Worm (Caenorhabditis elegans) whole organism, young adult: ENCODE measurements around the gene F16G10.14.

Source experiments
- B0019.2 ChIP-seq: fragments of 200-800 bp; sonication (Bioruptor generic); conservative IDR thresholded peaks from 2 replicates; pipeline ENCODE4 v1.3.6; 2022; ENCODE audit warnings: missing genetic modification reagents, missing genetic modification characterization, missing compliant biosample characterization
- C17E4.6 ChIP-seq: fragments of 200-800 bp; sonication (Bioruptor generic); IDR thresholded peaks from 2 replicates; pipeline ENCODE4 v1.3.6; 2022; ENCODE audit warnings: missing genetic modification reagents, missing genetic modification characterization, missing compliant biosample characterization
- F23B12.7 ChIP-seq: sonication (generic microtip); optimal IDR thresholded peaks from 2 replicates; lab custom pipeline; 2017; ENCODE audit warnings: missing genetic modification characterization, mild to moderate bottlenecking, missing compliant biosample characterization, antibody characterized with exemption, moderate library complexity; ENCODE audit not compliant: insufficient read depth
- K11D2.4 ChIP-seq: fragments of 200-800 bp; sonication (Bioruptor generic); IDR thresholded peaks from 2 replicates; pipeline ENCODE4 v1.3.6; 2022; ENCODE audit warnings: missing genetic modification reagents, missing genetic modification characterization, missing compliant biosample characterization
- Y53F4B.3 ChIP-seq: fragments of 200-800 bp; sonication (Bioruptor generic); IDR thresholded peaks from 2 replicates; pipeline ENCODE4 v1.3.6; 2022; ENCODE audit warnings: missing genetic modification reagents, missing genetic modification characterization, missing compliant biosample characterization
- Y95B8A.8 ChIP-seq: fragments of 200-800 bp; sonication (Bioruptor generic); IDR thresholded peaks from 2 replicates; pipeline ENCODE4 v1.3.6; 2022; ENCODE audit warnings: missing genetic modification reagents, missing genetic modification characterization, missing compliant biosample characterization
- ZK185.1 ChIP-seq: sonication (generic microtip); optimal IDR thresholded peaks from 2 replicates; lab custom pipeline; 2016; ENCODE audit warnings: mild to moderate bottlenecking, missing genetic modification characterization, missing compliant biosample characterization; ENCODE audit not compliant: poor library complexity, severe bottlenecking
- athp-1 ChIP-seq: sonication (generic microtip); optimal IDR thresholded peaks from 2 replicates; lab custom pipeline; 2017; ENCODE audit warnings: mild to moderate bottlenecking, missing genetic modification characterization, missing compliant biosample characterization
- attf-3 ChIP-seq: fragments of 200-800 bp; sonication (Bioruptor generic); conservative IDR thresholded peaks from 2 replicates; pipeline ENCODE4 v1.3.6; 2022; ENCODE audit warnings: missing genetic modification reagents, missing genetic modification characterization, missing compliant biosample characterization
- ceh-100 ChIP-seq: fragments of 200-800 bp; sonication (Bioruptor generic); IDR thresholded peaks from 2 replicates; pipeline ENCODE4 v1.3.6; 2022; ENCODE audit warnings: missing genetic modification reagents, missing genetic modification characterization, missing compliant biosample characterization
- ceh-58 ChIP-seq: fragments of 200-800 bp; sonication (Bioruptor generic); IDR thresholded peaks from 2 replicates; pipeline ENCODE4 v1.3.6; 2022; ENCODE audit warnings: missing genetic modification characterization, missing compliant biosample characterization
- chd-7 ChIP-seq: sonication (generic microtip); optimal IDR thresholded peaks from 2 replicates; lab custom pipeline; 2016; ENCODE audit warnings: mild to moderate bottlenecking, missing genetic modification characterization, moderate library complexity, missing compliant biosample characterization
- dox-1 ChIP-seq: fragments of 200-800 bp; sonication (Bioruptor generic); IDR thresholded peaks from 2 replicates; pipeline ENCODE4 v1.3.6; 2022; ENCODE audit warnings: missing genetic modification reagents, missing genetic modification characterization, missing compliant biosample characterization
- efl-1 ChIP-seq: fragments of 150-350 bp; optimal IDR thresholded peaks from 2 replicates; lab custom pipeline; 2014; ENCODE audit warnings: missing biosample characterization, missing genetic modification reagents, missing genetic modification characterization
- ets-4 ChIP-seq: fragments of 200-800 bp; sonication (Bioruptor generic); optimal IDR thresholded peaks from 2 replicates; lab custom pipeline; 2018; ENCODE audit warnings: mild to moderate bottlenecking, missing genetic modification characterization, missing compliant biosample characterization
- hlh-12 ChIP-seq: sonication (generic microtip); optimal IDR thresholded peaks from 2 replicates; lab custom pipeline; 2016; ENCODE audit warnings: missing genetic modification characterization, missing compliant biosample characterization
- hmg-1.2 ChIP-seq: fragments of 200-800 bp; sonication (Bioruptor generic); IDR thresholded peaks from 2 replicates; pipeline ENCODE4 v1.3.6; 2022; ENCODE audit warnings: missing genetic modification reagents, missing genetic modification characterization, missing compliant biosample characterization
- hsf-1 ChIP-seq: fragments of 200-800 bp; sonication (Bioruptor generic); IDR thresholded peaks from 2 replicates; pipeline ENCODE4 v1.3.6; 2022; ENCODE audit warnings: missing genetic modification reagents, missing genetic modification characterization, missing compliant biosample characterization
- lag-1 ChIP-seq: fragments of 200-800 bp; sonication (Bioruptor generic); IDR thresholded peaks from 2 replicates; pipeline ENCODE4 v1.3.6; 2022; ENCODE audit warnings: missing genetic modification reagents, missing genetic modification characterization, missing compliant biosample characterization
- lin-40 ChIP-seq: sonication (generic microtip); optimal IDR thresholded peaks from 2 replicates; lab custom pipeline; 2016; ENCODE audit warnings: missing genetic modification characterization, mild to moderate bottlenecking, missing compliant biosample characterization, missing genotype, missing genetic modification reagents
- lsl-1 ChIP-seq: fragments of 200-800 bp; sonication (Bioruptor generic); optimal IDR thresholded peaks from 2 replicates; lab custom pipeline; 2018; ENCODE audit warnings: mild to moderate bottlenecking, missing genetic modification characterization, moderate library complexity, missing compliant biosample characterization
- lsy-27 ChIP-seq: sonication (generic microtip); optimal IDR thresholded peaks from 2 replicates; lab custom pipeline; 2017; ENCODE audit warnings: missing genetic modification characterization, mild to moderate bottlenecking, missing compliant biosample characterization, antibody characterized with exemption, missing genotype, borderline replicate concordance; ENCODE audit not compliant: insufficient read depth
- nhr-120 ChIP-seq: fragments of 200-800 bp; sonication (Bioruptor generic); IDR thresholded peaks from 2 replicates; pipeline ENCODE4 v1.3.6; 2022; ENCODE audit warnings: missing genetic modification characterization, missing compliant biosample characterization
- nhr-27 ChIP-seq: fragments of 200-800 bp; sonication (Bioruptor generic); optimal IDR thresholded peaks from 2 replicates; lab custom pipeline; 2018; ENCODE audit warnings: mild to moderate bottlenecking, missing genetic modification characterization, moderate library complexity, missing compliant biosample characterization
- pha-4 ChIP-seq: fragments of 150-350 bp; sonication (generic microtip); optimal IDR thresholded peaks from 2 replicates; lab custom pipeline; 2014; ENCODE audit warnings: missing biosample characterization, missing genetic modification reagents, missing genetic modification characterization
- rec-8 ChIP-seq, 2 experiments: sonication (generic microtip); optimal IDR thresholded peaks; 2 replicates each; lab custom pipeline; 2016; ENCODE audit warnings: mild to moderate bottlenecking in 2 of 2, missing genetic modification characterization in 2 of 2, missing genetic modification reagents in 2 of 2, missing genotype in 2 of 2, missing biosample characterization in 1 of 2, missing compliant biosample characterization in 1 of 2, moderate library complexity in 1 of 2
- rpc-1 ChIP-seq, 2 experiments: fragments of 150-350 bp in 1 of 2; sonication (generic microtip) in 1 of 2; optimal IDR thresholded peaks; 2 replicates each; lab custom pipeline; 2014 to 2018; ENCODE audit warnings: missing biosample characterization in 1 of 2, missing genetic modification characterization in 1 of 2, missing genetic modification reagents in 1 of 2, missing genotype in 1 of 2
- snpc-1.1 ChIP-seq: sonication (generic microtip); optimal IDR thresholded peaks from 2 replicates; lab custom pipeline; 2017; ENCODE audit warnings: missing genetic modification characterization, mild to moderate bottlenecking, missing compliant biosample characterization, antibody characterized with exemption, moderate library complexity, missing genotype, missing genetic modification reagents; ENCODE audit not compliant: insufficient read depth
- snpc-1.3 ChIP-seq: sonication (generic microtip); optimal IDR thresholded peaks from 2 replicates; lab custom pipeline; 2017; ENCODE audit warnings: missing genetic modification characterization, mild to moderate bottlenecking, missing compliant biosample characterization, antibody characterized with exemption, moderate library complexity, missing genotype, missing genetic modification reagents; ENCODE audit not compliant: insufficient read depth
- sptf-2 ChIP-seq: fragments of 200-800 bp; sonication (Bioruptor generic); optimal IDR thresholded peaks from 2 replicates; lab custom pipeline; 2018; ENCODE audit warnings: mild to moderate bottlenecking, missing genetic modification characterization, missing compliant biosample characterization
- tbp1 ChIP-seq: fragments of 200-800 bp; sonication (Bioruptor generic); optimal IDR thresholded peaks from 2 replicates; lab custom pipeline; 2018; ENCODE audit warnings: mild to moderate bottlenecking, missing genetic modification characterization, missing compliant biosample characterization
- tlf-1 ChIP-seq: fragments of 200-800 bp; sonication (Bioruptor generic); optimal IDR thresholded peaks from 2 replicates; lab custom pipeline; 2018; ENCODE audit warnings: mild to moderate bottlenecking, missing genetic modification characterization, missing compliant biosample characterization
- unc-130 ChIP-seq: sonication (generic microtip); optimal IDR thresholded peaks from 2 replicates; lab custom pipeline; 2016; ENCODE audit warnings: missing genetic modification reagents, missing genetic modification characterization, missing compliant biosample characterization
- zim-3 ChIP-seq: sonication (generic microtip); optimal IDR thresholded peaks from 2 replicates; lab custom pipeline; 2017; ENCODE audit warnings: mild to moderate bottlenecking, missing genetic modification characterization, moderate library complexity, missing compliant biosample characterization
- ztf-3 ChIP-seq: fragments of 200-800 bp; sonication (Bioruptor generic); optimal IDR thresholded peaks from 2 replicates; lab custom pipeline; 2018; ENCODE audit warnings: mild to moderate bottlenecking, missing genetic modification characterization, missing compliant biosample characterization

Gene F16G10.14

ce11 chrII:2403984-2404383 is 5.2 kb upstream of the F16G10.14 start, which contains the start of gene F16G10.1:
Gene F16G10.1, plus strand, starts transcription at chrII:2404284.
- TF ChIP-seq snpc-1.1 (tag; lab: Kevin White, UChicago) (no peak), nhr-120 (GFP tag; lab: Robert Waterston, UW) (no peak), efl-1 (GFP tag; lab: Kevin White, UChicago) (no peak), ceh-58 (GFP tag; lab: Robert Waterston, UW) (no peak), hmg-1.2 (GFP tag; lab: Robert Waterston, UW) (no peak), pha-4 (tag; lab: Kevin White, UChicago) (no peak), tlf-1 (GFP tag; lab: Kevin White, UChicago) (no peak), lsy-27 (tag; lab: Kevin White, UChicago) (no peak), ztf-3 (GFP tag; lab: Kevin White, UChicago) (no peak), C17E4.6 (GFP tag; lab: Robert Waterston, UW) (no peak), hsf-1 (no peak), rec-8 (tag; optimal IDR thresholded peaks at IDR 0.05; lab: Kevin White, UChicago) (no peak), ets-4 (GFP tag; lab: Kevin White, UChicago) (no peak), sptf-2 (GFP tag; lab: Kevin White, UChicago) (no peak), K11D2.4 (no peak), chd-7 (no peak)

- no peak for TF ChIP-seq tbp1 (GFP tag; lab: Kevin White, UChicago)
Measured at ce11 chrII:2399810-2400209, 1.0 kb upstream of the F16G10.14 start.

ce11 chrII:2395864-2396263 is 2.9 kb downstream of the F16G10.14 start, which contains the start of gene F16G10.13:
Gene F16G10.13, minus strand, starts transcription at chrII:2395964.
- TF ChIP-seq ceh-100 (GFP tag; lab: Robert Waterston, UW) = no peak
- TF ChIP-seq ZK185.1 (tag; lab: Kevin White, UChicago) = no peak
- no peak for TF ChIP-seq lag-1 (GFP tag; lab: Robert Waterston, UW)
- TF ChIP-seq efl-1 (GFP tag; lab: Kevin White, UChicago) = no peak
- TF ChIP-seq snpc-1.3 (tag; lab: Kevin White, UChicago) = no peak
- no peak for TF ChIP-seq lsl-1 (GFP tag; lab: Kevin White, UChicago)
- no peak for TF ChIP-seq zim-3
- no peak for TF ChIP-seq attf-3 (GFP tag; lab: Robert Waterston, UW)
- TF ChIP-seq B0019.2 (GFP tag; lab: Robert Waterston, UW) = no peak
- no peak for TF ChIP-seq nhr-27 (tag; lab: Kevin White, UChicago)
- TF ChIP-seq rpc-1 (optimal IDR thresholded peaks at IDR 0.05; lab: Kevin White, UChicago) = no peak
- TF ChIP-seq rpc-1 (tag; optimal IDR thresholded peaks at IDR 0.05; lab: Kevin White, UChicago) = no peak
- TF ChIP-seq F23B12.7 (tag; lab: Kevin White, UChicago) = no peak
- no peak for TF ChIP-seq Y95B8A.8 (GFP tag; lab: Robert Waterston, UW)

ce11 chrII:2393821-2394220 is 5.0 kb downstream of the F16G10.14 start, which contains the start of gene F16G10.11:
Gene F16G10.11, minus strand, starts transcription at chrII:2393921.
- TF ChIP-seq Y95B8A.8 (GFP tag; lab: Robert Waterston, UW) = no peak
- no peak for TF ChIP-seq efl-1 (GFP tag; lab: Kevin White, UChicago)
- no peak for TF ChIP-seq athp-1
- TF ChIP-seq lin-40 (tag; lab: Kevin White, UChicago) = no peak
- TF ChIP-seq dox-1 (GFP tag; lab: Robert Waterston, UW) = no peak
- no peak for TF ChIP-seq hlh-12 (tag; lab: Kevin White, UChicago)
- no peak for TF ChIP-seq unc-130 (GFP tag; lab: Kevin White, UChicago)
- TF ChIP-seq C17E4.6 (GFP tag; lab: Robert Waterston, UW) = no peak
- TF ChIP-seq tbp1 (GFP tag; lab: Kevin White, UChicago) = no peak
- no peak for TF ChIP-seq Y53F4B.3
